Fruit fly (Drosophila melanogaster): ENCODE measurements around the gene CG7148.

The CG7148 gene

DNA sequence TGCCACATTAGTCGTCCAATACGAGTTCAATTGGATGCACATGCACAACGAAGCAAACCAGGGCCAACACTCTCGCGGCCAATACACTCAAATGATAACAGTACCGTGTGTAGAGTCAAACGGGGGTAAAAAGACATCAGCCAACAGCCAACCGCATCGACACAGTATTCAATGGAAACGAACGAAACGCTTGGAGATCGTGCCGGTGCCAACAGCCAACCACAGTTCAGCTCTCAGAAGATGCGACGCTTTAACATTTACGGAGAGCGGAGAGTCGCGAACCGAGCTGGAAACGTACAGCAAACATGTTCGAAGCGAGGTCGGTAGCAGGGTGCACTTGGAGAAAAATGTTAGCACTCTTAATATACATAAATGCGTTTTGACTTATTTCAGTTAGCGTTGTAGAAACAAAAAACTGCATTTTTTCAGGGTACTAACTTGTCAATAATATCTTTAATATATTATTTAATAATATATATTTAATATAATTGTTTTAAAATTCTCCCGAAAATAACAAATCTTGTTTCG lies 24.0 kb downstream of the CG7148 start (continued):
- TF ChIP-seq Atf6 (GFP tag; IDR thresholded peaks at IDR 0.05) (no peak), CG5953 (GFP tag; IDR thresholded peaks at IDR 0.05) (no peak), CG32767 (GFP tag; IDR thresholded peaks at IDR 0.05) (peak; percentile 75), CG9876 (GFP tag; optimal IDR thresholded peaks at IDR 0.05) (no peak), CG5245 (GFP tag; optimal IDR thresholded peaks at IDR 0.05) (peak; percentile 15), pfk (GFP tag; optimal IDR thresholded peaks at IDR 0.05) (no peak), Spps (tag; optimal IDR thresholded peaks at IDR 0.05) (peak; percentile 70), CG6765 (GFP tag; optimal IDR thresholded peaks at IDR 0.05) (peak; percentile 7), CG11695 (GFP tag; IDR thresholded peaks at IDR 0.05) (no peak; the same call in 1 of the 3 replicates), CG3847 (GFP tag; IDR thresholded peaks at IDR 0.05) (no peak), Sry-β (GFP tag; optimal IDR thresholded peaks at IDR 0.05) (no peak), CG30403 (GFP tag; optimal IDR thresholded peaks at IDR 0.05) (peak; percentile 52), Mad (GFP tag; optimal IDR thresholded peaks at IDR 0.05) (no peak), CG7745 (tag; optimal IDR thresholded peaks at IDR 0.05) (no peak), crol (GFP tag; IDR thresholded peaks at IDR 0.05) (no peak), CG10462 (GFP tag; optimal IDR thresholded peaks at IDR 0.05) (peak; percentile 16), CG12942 (GFP tag; optimal IDR thresholded peaks at IDR 0.05) (peak; percentile 27), kah (GFP tag; optimal IDR thresholded peaks at IDR 0.05) (peak; percentile 12), CG12104 (GFP tag; optimal IDR thresholded peaks at IDR 0.05) (no peak), nerfin-1 (tag; optimal IDR thresholded peaks at IDR 0.05) (no peak), CG7786 (GFP tag; optimal IDR thresholded peaks at IDR 0.05) (no peak), CG10274 (GFP tag; optimal IDR thresholded peaks at IDR 0.05) (no peak), CG6854 (GFP tag; optimal IDR thresholded peaks at IDR 0.05) (no peak), pita (GFP tag; optimal IDR thresholded peaks at IDR 0.05) (no peak), Elba2 (GFP tag; optimal IDR thresholded peaks at IDR 0.05) (peak; percentile 51), maf-S (GFP tag; optimal IDR thresholded peaks at IDR 0.05) (no peak), CG18619 (GFP tag; optimal IDR thresholded peaks at IDR 0.05) (peak; percentile 45), bigmax (GFP tag; optimal IDR thresholded peaks at IDR 0.05) (no peak), Hr51 (GFP tag; optimal IDR thresholded peaks at IDR 0.05) (no peak), CoRest (tag; optimal IDR thresholded peaks at IDR 0.05) (peak; percentile 75), prd (optimal IDR thresholded peaks at IDR 0.05) (no peak), prd (GFP tag; IDR thresholded peaks at IDR 0.05) (peak; percentile 78), CG12071 (GFP tag; optimal IDR thresholded peaks at IDR 0.05) (no peak), E2f1 (GFP tag; IDR thresholded peaks at IDR 0.05) (peak; percentile 52; the same call in 1 of the 2 replicates), Ssrp (tag; optimal IDR thresholded peaks at IDR 0.05) (no peak), her (GFP tag; optimal IDR thresholded peaks at IDR 0.05) (no peak), Deaf1 (tag; optimal IDR thresholded peaks at IDR 0.05) (peak; percentile 86), CG13775 (GFP tag; optimal IDR thresholded peaks at IDR 0.05) (peak; percentile 64), CG18764 (GFP tag; optimal IDR thresholded peaks at IDR 0.05) (peak; percentile 41), CG10209 (GFP tag; optimal IDR thresholded peaks at IDR 0.05) (peak; percentile 77), knrl (GFP tag; IDR thresholded peaks at IDR 0.05; ENCODE audit: partially characterized antibody) (no peak), sim (GFP tag; IDR thresholded peaks at IDR 0.05) (peak; percentile 59; the same call in 1 of the 2 replicates), CG8089 (GFP tag; optimal IDR thresholded peaks at IDR 0.05) (no peak), amos (GFP tag; IDR thresholded peaks at IDR 0.05; ENCODE audit: partially characterized antibody) (no peak), CG14441 (GFP tag; IDR thresholded peaks at IDR 0.05) (peak; percentile 69), MTF-1 (GFP tag; optimal IDR thresholded peaks at IDR 0.05; ENCODE audit: borderline replicate concordance) (peak; percentile 31), CG12744 (GFP tag; optimal IDR thresholded peaks at IDR 0.05) (no peak), CG18011 (GFP tag; optimal IDR thresholded peaks at IDR 0.05) (no peak), Dip3 (GFP tag; optimal IDR thresholded peaks at IDR 0.05) (no peak), CG12219 (GFP tag; optimal IDR thresholded peaks at IDR 0.05) (peak; percentile 5), gcm (GFP tag; optimal IDR thresholded peaks at IDR 0.05) (peak; percentile 63)
